Fruit fly (Drosophila melanogaster) whole organism, adult: ENCODE measurements around the gene CG4998.

Experiments used
- bab1 ChIP-seq: fragments of 200-800 bp; sonication (Bioruptor generic); optimal IDR thresholded peaks from 3 replicates; lab custom pipeline; 2019; ENCODE audit warnings: missing biosample characterization, mild to moderate bottlenecking, missing genetic modification characterization, moderate library complexity
- ovo ChIP-seq: fragments of 200-800 bp; sonication (Bioruptor generic); optimal IDR thresholded peaks from 2 replicates; lab custom pipeline; 2016; ENCODE audit warnings: missing biosample characterization, missing genetic modification characterization

- TF ChIP-seq ovo (GFP tag; lab: Kevin White, UChicago) (no peak), bab1 (GFP tag; lab: Kevin White, UChicago) (no peak)
Observed at dm6 chr3L:16391257-16391656, 52.5 kb downstream of the CG4998 start.
